Worm (Caenorhabditis elegans): Measurements from ENCODE around the gene rbm-34.

rbm-34 gene

ce11 chrIV:12105558-12105957 lies 20.3 kb downstream of the rbm-34 start, which contains the start of gene M18.3:
Gene M18.3 (plus strand): TSS chrIV:12105858.
- TF ChIP-seq egl-13 (tag; optimal IDR thresholded peaks at IDR 0.05), result no peak
- no peak for TF ChIP-seq blmp-1 (tag; optimal IDR thresholded peaks at IDR 0.05)
- TF ChIP-seq lin-14 (GFP tag; optimal IDR thresholded peaks at IDR 0.05), result no peak
- TF ChIP-seq nhr-47 (tag; optimal IDR thresholded peaks at IDR 0.05), result no peak
- TF ChIP-seq jun-1 (tag; optimal IDR thresholded peaks at IDR 0.05), result no peak
- TF ChIP-seq mdl-1 (tag; optimal IDR thresholded peaks at IDR 0.05), result no peak
- no peak for TF ChIP-seq rnt-1 (tag; optimal IDR thresholded peaks at IDR 0.05)
- no peak for TF ChIP-seq Y116A8C.19 (tag; optimal IDR thresholded peaks at IDR 0.05; ENCODE audit: borderline replicate concordance)
- no peak for TF ChIP-seq grh-1 (GFP tag; IDR thresholded peaks at IDR 0.05)

ce11 chrIV:12108984-12109657 lies 23.9 kb downstream of the rbm-34 start:
- TF ChIP-seq ceh-88 (GFP tag; IDR thresholded peaks at IDR 0.05), result no peak
- TF ChIP-seq nhr-90 (tag; optimal IDR thresholded peaks at IDR 0.05; ENCODE audit: poor library complexity), result no peak
- TF ChIP-seq hpl-2 (GFP tag; optimal IDR thresholded peaks at IDR 0.05), result no peak
- no peak for TF ChIP-seq ceh-90 (tag; optimal IDR thresholded peaks at IDR 0.05)
- TF ChIP-seq nhr-28 (tag; optimal IDR thresholded peaks at IDR 0.05), result no peak
- no peak for TF ChIP-seq pag-3 (tag; optimal IDR thresholded peaks at IDR 0.05; ENCODE audit: borderline replicate concordance, insufficient read depth)
- TF ChIP-seq unc-98 (GFP tag; IDR thresholded peaks at IDR 0.05), result no peak
- TF ChIP-seq lsy-2 (tag; optimal IDR thresholded peaks at IDR 0.05), result no peak
- no peak for TF ChIP-seq snu-23 (GFP tag; optimal IDR thresholded peaks at IDR 0.05)
- no peak for TF ChIP-seq fkh-8 (tag; optimal IDR thresholded peaks at IDR 0.05)
- no peak for TF ChIP-seq mep-1 (tag; optimal IDR thresholded peaks at IDR 0.05)
- no peak for TF ChIP-seq C04F5.9 (tag; optimal IDR thresholded peaks at IDR 0.05)
- no peak for TF ChIP-seq alr-1 (tag; optimal IDR thresholded peaks at IDR 0.05; ENCODE audit: borderline replicate concordance)
- TF ChIP-seq nhr-12 (tag; optimal IDR thresholded peaks at IDR 0.05), result no peak
- TF ChIP-seq ceh-8 (GFP tag; optimal IDR thresholded peaks at IDR 0.05), result no peak

ce11 chrIV:12109743-12110142 lies 24.5 kb downstream of the rbm-34 start:
- no peak for TF ChIP-seq sox-4 (tag; optimal IDR thresholded peaks at IDR 0.05)
- TF ChIP-seq fos-1 (tag; optimal IDR thresholded peaks at IDR 0.05), result no peak
- TF ChIP-seq irx-1 (tag; optimal IDR thresholded peaks at IDR 0.05), result no peak
- no peak for TF ChIP-seq jun-1 (tag; optimal IDR thresholded peaks at IDR 0.05)
- no peak for TF ChIP-seq unc-62 (GFP tag; optimal IDR thresholded peaks at IDR 0.05)
- no peak for TF ChIP-seq lin-39 (tag; optimal IDR thresholded peaks at IDR 0.05)
- TF ChIP-seq F16B12.6 (tag; optimal IDR thresholded peaks at IDR 0.05), result no peak
- TF ChIP-seq lin-13 (GFP tag; optimal IDR thresholded peaks at IDR 0.05), result no peak
- no peak for TF ChIP-seq aha-1 (tag; optimal IDR thresholded peaks at IDR 0.05)

ce11 chrIV:12110339-12110738 lies 25.1 kb downstream of the rbm-34 start, which contains the start of gene col-129:
Gene col-129 (minus strand): TSS chrIV:12110439.
- TF ChIP-seq irx-1 (tag; optimal IDR thresholded peaks at IDR 0.05), result no peak
- no peak for TF ChIP-seq grh-1 (GFP tag; IDR thresholded peaks at IDR 0.05)
- TF ChIP-seq hlh-4 (tag; optimal IDR thresholded peaks at IDR 0.05), result no peak
- TF ChIP-seq unc-62 (GFP tag; optimal IDR thresholded peaks at IDR 0.05), result no peak
- no peak for TF ChIP-seq ceh-82 (tag; optimal IDR thresholded peaks at IDR 0.05)
- no peak for TF ChIP-seq egl-27 (tag; optimal IDR thresholded peaks at IDR 0.05)
- no peak for TF ChIP-seq ets-5 (GFP tag; IDR thresholded peaks at IDR 0.05)

Data from whole organism, L1 larva.